Worm (Caenorhabditis elegans) whole organism, mixed stage, embryonic: ENCODE data around the gene kin-26.

ENCODE experiments used
- M03D4.4 ChIP-seq: sonication (generic microtip); optimal IDR thresholded peaks from 2 replicates; lab custom pipeline; 2017; ENCODE audit warnings: mild to moderate bottlenecking, missing genetic modification characterization, missing compliant biosample characterization
- ceh-43 ChIP-seq: fragments of 200-800 bp; sonication (Bioruptor generic); optimal IDR thresholded peaks from 2 replicates; lab custom pipeline; 2018; ENCODE audit warnings: mild to moderate bottlenecking, missing genetic modification characterization, moderate library complexity, missing compliant biosample characterization
- ces-1 ChIP-seq: fragments of 150-350 bp; optimal IDR thresholded peaks from 2 replicates; lab custom pipeline; 2014; ENCODE audit warnings: missing biosample characterization, missing genetic modification reagents, missing genetic modification characterization
- drap-1 ChIP-seq: fragments of 200-800 bp; sonication (Bioruptor generic); optimal IDR thresholded peaks from 3 replicates; lab custom pipeline; 2018; ENCODE audit warnings: mild to moderate bottlenecking, missing genetic modification characterization, missing compliant biosample characterization
- nhr-28 ChIP-seq: fragments of 150-350 bp; optimal IDR thresholded peaks from 2 replicates; lab custom pipeline; 2014; ENCODE audit warnings: missing biosample characterization, missing genetic modification characterization
- nhr-76 ChIP-seq: sonication (generic microtip); optimal IDR thresholded peaks from 2 replicates; lab custom pipeline; 2017; ENCODE audit warnings: missing biosample characterization, missing genetic modification characterization
- pha-4 ChIP-seq: fragments of 150-350 bp; optimal IDR thresholded peaks from 2 replicates; lab custom pipeline; 2018; ENCODE audit warnings: missing biosample characterization, missing genetic modification reagents, missing genetic modification characterization
- snpc-4 ChIP-seq: fragments of 150-350 bp; optimal IDR thresholded peaks from 2 replicates; lab custom pipeline; 2014; ENCODE audit warnings: missing biosample characterization, missing genetic modification characterization
- tbx-8 ChIP-seq: fragments of 200-800 bp; sonication (Bioruptor generic); optimal IDR thresholded peaks from 2 replicates; lab custom pipeline; 2018; ENCODE audit warnings: mild to moderate bottlenecking, missing genetic modification characterization, moderate library complexity, missing compliant biosample characterization
- unc-120 ChIP-seq: sonication (generic microtip); optimal IDR thresholded peaks from 2 replicates; lab custom pipeline; 2017; ENCODE audit warnings: missing genetic modification characterization, missing compliant biosample characterization; ENCODE audit not compliant: poor library complexity, severe bottlenecking
- unc-39 ChIP-seq: fragments of 150-350 bp; optimal IDR thresholded peaks from 2 replicates; lab custom pipeline; 2014; ENCODE audit warnings: missing biosample characterization, missing genetic modification characterization
- unc-62 ChIP-seq: fragments of 150-350 bp; optimal IDR thresholded peaks from 2 replicates; lab custom pipeline; 2014; ENCODE audit warnings: missing biosample characterization, missing genetic modification reagents, missing genetic modification characterization
- ztf-11 ChIP-seq: fragments of 150-350 bp; optimal IDR thresholded peaks from 2 replicates; lab custom pipeline; 2014; ENCODE audit warnings: missing biosample characterization, missing genetic modification characterization

DNA sequence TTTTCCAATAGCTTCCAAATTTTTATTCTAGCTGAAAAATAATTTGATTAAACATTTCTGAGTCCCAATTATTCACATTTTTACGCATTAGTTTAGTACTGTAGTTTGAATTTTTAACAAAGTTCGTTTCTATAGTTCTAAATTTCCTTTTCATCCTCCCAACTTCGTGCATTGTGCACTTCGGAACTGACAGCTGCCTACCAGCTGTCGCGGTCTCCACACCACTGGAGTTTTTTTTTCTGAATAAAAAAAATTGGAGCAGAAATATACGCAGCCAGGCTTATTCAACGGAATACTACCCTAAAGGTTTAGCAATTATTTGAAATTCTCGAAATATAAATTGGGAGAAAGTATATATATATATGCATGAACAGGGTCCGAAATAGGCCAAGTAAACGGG is 28.4 kb downstream of the kin-26 start:
- TF ChIP-seq drap-1 (GFP tag; lab: Kevin White, UChicago) (no peak), ces-1 (GFP tag; lab: Kevin White, UChicago) (no peak), unc-62 (GFP tag; lab: Kevin White, UChicago) (no peak), pha-4 (tag; lab: Kevin White, UChicago) (no peak), nhr-28 (tag; lab: Kevin White, UChicago) (no peak), snpc-4 (tag; lab: Kevin White, UChicago) (no peak), unc-39 (no peak), unc-120 (tag; lab: Kevin White, UChicago) (no peak), ceh-43 (GFP tag; lab: Kevin White, UChicago) (no peak), nhr-76 (tag; lab: Kevin White, UChicago) (no peak), M03D4.4 (tag; lab: Kevin White, UChicago) (no peak), ztf-11 (tag; lab: Kevin White, UChicago) (no peak), tbx-8 (no peak)
